Worm (Caenorhabditis elegans) whole organism, young adult: ENCODE measurements around the gene rnp-2.

Source experiments
- B0035.1 ChIP-seq: sonication (generic microtip); optimal IDR thresholded peaks from 2 replicates; lab custom pipeline; 2016; ENCODE audit warnings: missing genetic modification characterization, mild to moderate bottlenecking, missing compliant biosample characterization, missing genotype, missing genetic modification reagents
- F10E7.11 ChIP-seq: sonication (generic microtip); optimal IDR thresholded peaks from 2 replicates; lab custom pipeline; 2017; ENCODE audit warnings: mild to moderate bottlenecking, missing genetic modification characterization, moderate library complexity, missing compliant biosample characterization
- F57A8.1 ChIP-seq: fragments of 200-800 bp; sonication (Bioruptor generic); optimal IDR thresholded peaks from 2 replicates; lab custom pipeline; 2018; ENCODE audit warnings: mild to moderate bottlenecking, missing genetic modification characterization, moderate library complexity, missing compliant biosample characterization
- K12H6.12 ChIP-seq: fragments of 200-800 bp; sonication (Bioruptor generic); optimal IDR thresholded peaks from 2 replicates; lab custom pipeline; 2018; ENCODE audit warnings: mild to moderate bottlenecking, missing genetic modification characterization, missing compliant biosample characterization
- T26A5.8 ChIP-seq: sonication (generic microtip); optimal IDR thresholded peaks from 2 replicates; lab custom pipeline; 2016; ENCODE audit warnings: missing genetic modification characterization, missing compliant biosample characterization
- Y56A3A.18 ChIP-seq: fragments of 200-800 bp; sonication (Bioruptor generic); IDR thresholded peaks from 2 replicates; pipeline ENCODE4 v1.3.6; 2022; ENCODE audit warnings: missing genetic modification reagents, missing genetic modification characterization, missing compliant biosample characterization
- ZK185.1 ChIP-seq: sonication (generic microtip); optimal IDR thresholded peaks from 2 replicates; lab custom pipeline; 2016; ENCODE audit warnings: mild to moderate bottlenecking, missing genetic modification characterization, missing compliant biosample characterization; ENCODE audit not compliant: poor library complexity, severe bottlenecking
- aptf-2 ChIP-seq: fragments of 200-800 bp; sonication (Bioruptor generic); conservative IDR thresholded peaks from 2 replicates; pipeline ENCODE4 v1.3.6; 2022; ENCODE audit warnings: missing genetic modification reagents, missing genetic modification characterization, missing compliant biosample characterization
- ccch-3 ChIP-seq: fragments of 200-800 bp; sonication (Bioruptor generic); optimal IDR thresholded peaks from 2 replicates; lab custom pipeline; 2018; ENCODE audit warnings: mild to moderate bottlenecking, missing genetic modification characterization, missing compliant biosample characterization
- cebp-2 ChIP-seq: fragments of 200-800 bp; sonication (Bioruptor generic); IDR thresholded peaks from 2 replicates; pipeline ENCODE4 v1.3.6; 2022; ENCODE audit warnings: missing genetic modification characterization, missing compliant biosample characterization
- ceh-79 ChIP-seq: sonication (generic microtip); optimal IDR thresholded peaks from 2 replicates; lab custom pipeline; 2017; ENCODE audit warnings: mild to moderate bottlenecking, missing genetic modification characterization, missing compliant biosample characterization
- dox-1 ChIP-seq: fragments of 200-800 bp; sonication (Bioruptor generic); IDR thresholded peaks from 2 replicates; pipeline ENCODE4 v1.3.6; 2022; ENCODE audit warnings: missing genetic modification reagents, missing genetic modification characterization, missing compliant biosample characterization
- dpff-1 ChIP-seq: sonication (generic microtip); optimal IDR thresholded peaks from 2 replicates; lab custom pipeline; 2017; ENCODE audit warnings: mild to moderate bottlenecking, missing genetic modification characterization, missing compliant biosample characterization
- ekl-4 ChIP-seq: fragments of 200-800 bp; sonication (Bioruptor generic); IDR thresholded peaks from 2 replicates; pipeline ENCODE4 v1.3.6; 2022; ENCODE audit warnings: missing genetic modification reagents, missing genetic modification characterization, missing compliant biosample characterization
- him-1 ChIP-seq: sonication (generic microtip); optimal IDR thresholded peaks from 2 replicates; lab custom pipeline; 2016; ENCODE audit warnings: missing genotype, missing genetic modification reagents, missing genetic modification characterization, missing compliant biosample characterization
- hlh-12 ChIP-seq: sonication (generic microtip); optimal IDR thresholded peaks from 2 replicates; lab custom pipeline; 2016; ENCODE audit warnings: missing genetic modification characterization, missing compliant biosample characterization
- lag-1 ChIP-seq: fragments of 200-800 bp; sonication (Bioruptor generic); IDR thresholded peaks from 2 replicates; pipeline ENCODE4 v1.3.6; 2022; ENCODE audit warnings: missing genetic modification reagents, missing genetic modification characterization, missing compliant biosample characterization
- let-607 ChIP-seq, 2 experiments: fragments of 200-800 bp in 1 of 2; sonication (Bioruptor generic) in 1 of 2; sonication (generic microtip) in 1 of 2; optimal IDR thresholded peaks; 2 replicates each; lab custom pipeline; 2016 to 2018; ENCODE audit warnings: mild to moderate bottlenecking in 2 of 2, missing compliant biosample characterization in 2 of 2, missing genetic modification characterization in 2 of 2, moderate library complexity in 2 of 2, missing genotype in 1 of 2
- lin-26 ChIP-seq: fragments of 200-800 bp; sonication (Bioruptor generic); IDR thresholded peaks from 2 replicates; pipeline ENCODE4 v1.3.6; 2022; ENCODE audit warnings: missing genetic modification reagents, missing genetic modification characterization, missing compliant biosample characterization
- lir-1 ChIP-seq: fragments of 200-800 bp; sonication (Bioruptor generic); conservative IDR thresholded peaks from 2 replicates; pipeline ENCODE4 v1.3.6; 2022; ENCODE audit warnings: missing genetic modification reagents, missing genetic modification characterization, missing compliant biosample characterization
- lsy-27 ChIP-seq: sonication (generic microtip); optimal IDR thresholded peaks from 2 replicates; lab custom pipeline; 2017; ENCODE audit warnings: missing genetic modification characterization, mild to moderate bottlenecking, missing compliant biosample characterization, antibody characterized with exemption, missing genotype, borderline replicate concordance; ENCODE audit not compliant: insufficient read depth
- mel-28 ChIP-seq: sonication (generic microtip); optimal IDR thresholded peaks from 2 replicates; lab custom pipeline; 2016; ENCODE audit warnings: borderline replicate concordance, mild to moderate bottlenecking, missing genetic modification characterization, missing compliant biosample characterization
- nhr-179 ChIP-seq: sonication (generic microtip); optimal IDR thresholded peaks from 2 replicates; lab custom pipeline; 2016; ENCODE audit warnings: mild to moderate bottlenecking, missing genetic modification characterization, missing compliant biosample characterization
- nhr-90 ChIP-seq: sonication (generic microtip); optimal IDR thresholded peaks from 2 replicates; lab custom pipeline; 2016; ENCODE audit warnings: missing genotype, mild to moderate bottlenecking, missing genetic modification characterization, missing compliant biosample characterization
- snpc-1.1 ChIP-seq: sonication (generic microtip); optimal IDR thresholded peaks from 2 replicates; lab custom pipeline; 2017; ENCODE audit warnings: missing genetic modification characterization, mild to moderate bottlenecking, missing compliant biosample characterization, antibody characterized with exemption, moderate library complexity, missing genotype, missing genetic modification reagents; ENCODE audit not compliant: insufficient read depth
- snpc-1.3 ChIP-seq: sonication (generic microtip); optimal IDR thresholded peaks from 2 replicates; lab custom pipeline; 2017; ENCODE audit warnings: missing genetic modification characterization, mild to moderate bottlenecking, missing compliant biosample characterization, antibody characterized with exemption, moderate library complexity, missing genotype, missing genetic modification reagents; ENCODE audit not compliant: insufficient read depth
- sptf-2 ChIP-seq: fragments of 200-800 bp; sonication (Bioruptor generic); optimal IDR thresholded peaks from 2 replicates; lab custom pipeline; 2018; ENCODE audit warnings: mild to moderate bottlenecking, missing genetic modification characterization, missing compliant biosample characterization
- tbx-9 ChIP-seq: sonication (generic microtip); optimal IDR thresholded peaks from 2 replicates; lab custom pipeline; 2016; ENCODE audit warnings: borderline replicate concordance, missing genetic modification characterization, inconsistent platforms, missing compliant biosample characterization
- zfh-2 ChIP-seq: fragments of 200-800 bp; sonication (Bioruptor generic); conservative IDR thresholded peaks from 2 replicates; pipeline ENCODE4 v1.3.6; 2022; ENCODE audit warnings: missing genetic modification reagents, missing genetic modification characterization, missing compliant biosample characterization
- zim-3 ChIP-seq: sonication (generic microtip); optimal IDR thresholded peaks from 2 replicates; lab custom pipeline; 2017; ENCODE audit warnings: mild to moderate bottlenecking, missing genetic modification characterization, moderate library complexity, missing compliant biosample characterization
- ztf-26 ChIP-seq: sonication (generic microtip); optimal IDR thresholded peaks from 2 replicates; lab custom pipeline; 2017; ENCODE audit warnings: missing genetic modification characterization, missing compliant biosample characterization

Gene rnp-2

ce11 chrIV:4137472-4137871 is 34.4 kb upstream of the rnp-2 start, which contains the start of gene F49F1.9 (continued):
- TF ChIP-seq F10E7.11 (tag; lab: Kevin White, UChicago) (no peak), hlh-12 (no peak)

- TF ChIP-seq nhr-90 (tag; lab: Kevin White, UChicago) = no peak
- TF ChIP-seq B0035.1 (tag; lab: Kevin White, UChicago) = no peak
- no peak for TF ChIP-seq snpc-1.1 (tag; lab: Kevin White, UChicago)
- no peak for TF ChIP-seq tbx-9 (tag; lab: Kevin White, UChicago)
- TF ChIP-seq lir-1 (GFP tag; lab: Robert Waterston, UW) = no peak
- no peak for TF ChIP-seq ceh-79 (tag; lab: Kevin White, UChicago)
- TF ChIP-seq let-607 (tag; optimal IDR thresholded peaks at IDR 0.05; lab: Kevin White, UChicago) = no peak
- no peak for TF ChIP-seq ccch-3 (GFP tag; lab: Kevin White, UChicago)
- TF ChIP-seq lag-1 (GFP tag; lab: Robert Waterston, UW) = no peak
- no peak for TF ChIP-seq aptf-2 (GFP tag; lab: Robert Waterston, UW)
- TF ChIP-seq dox-1 (GFP tag; lab: Robert Waterston, UW) = no peak
- no peak for TF ChIP-seq sptf-2 (GFP tag; lab: Kevin White, UChicago)
- TF ChIP-seq F57A8.1 (GFP tag; lab: Kevin White, UChicago) = no peak
- TF ChIP-seq Y56A3A.18 (GFP tag; lab: Robert Waterston, UW) = no peak
- no peak for TF ChIP-seq hlh-12
- no peak for TF ChIP-seq dpff-1 (tag; lab: Kevin White, UChicago)
- TF ChIP-seq, all 124 proteins: peak for 0
Measured at ce11 chrIV:4139022-4139421, 32.9 kb upstream of the rnp-2 start, which contains the start of gene F49F1.10. Gene F49F1.10 (minus strand): TSS chrIV:4139122.

- TF ChIP-seq ZK185.1 = no peak
Measured at ce11 chrIV:4140265-4140664, 31.6 kb upstream of the rnp-2 start, which contains the start of gene F49F1.18. Gene F49F1.18 (minus strand): TSS chrIV:4140365.

DNA sequence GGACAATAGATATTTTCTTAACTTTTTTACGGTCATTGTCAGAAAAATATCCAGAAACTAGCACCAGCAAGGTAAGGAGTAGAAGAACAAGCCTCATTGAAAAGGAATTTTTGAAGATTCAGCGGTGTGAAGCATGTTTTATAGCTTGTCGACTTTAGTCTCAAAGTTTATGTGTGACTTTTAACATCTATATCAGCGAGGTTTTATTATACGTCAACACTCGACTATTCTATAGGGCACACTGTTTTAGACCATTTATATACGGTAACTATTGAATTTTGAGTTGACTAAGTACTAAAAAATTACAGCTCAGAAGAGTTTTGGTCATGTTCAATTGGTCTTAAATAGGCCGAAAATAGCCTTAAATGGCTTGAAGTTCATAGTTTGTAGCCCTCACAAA is 30.6 kb upstream of the rnp-2 start, which contains the start of gene F49F1.11:
Gene F49F1.11 (minus strand): TSS at position 101 of the 400 bp plus-strand sequence.
- TF ChIP-seq nhr-179 (tag; lab: Kevin White, UChicago) (no peak), him-1 (tag; lab: Kevin White, UChicago) (no peak), K12H6.12 (tag; lab: Kevin White, UChicago) (no peak), T26A5.8 (no peak), tbx-9 (tag; lab: Kevin White, UChicago) (no peak), lin-26 (GFP tag; lab: Robert Waterston, UW) (no peak), ztf-26 (tag; lab: Kevin White, UChicago) (no peak), Y56A3A.18 (GFP tag; lab: Robert Waterston, UW) (no peak), snpc-1.3 (no peak), zfh-2 (GFP tag; lab: Robert Waterston, UW) (no peak), zim-3 (tag; lab: Kevin White, UChicago) (no peak), mel-28 (no peak), lir-1 (GFP tag; lab: Robert Waterston, UW) (no peak), lsy-27 (tag; lab: Kevin White, UChicago) (no peak), ekl-4 (no peak), cebp-2 (GFP tag; lab: Robert Waterston, UW) (no peak), ccch-3 (GFP tag; lab: Kevin White, UChicago) (no peak)
